Worm (Caenorhabditis elegans): ENCODE measurements around the gene F59B10.5.

F59B10.5 gene

ce11 chrII:10507906-10508305 is 15.6 kb downstream of the F59B10.5 start:
- TF ChIP-seq ceh-82 (tag; optimal IDR thresholded peaks at IDR 0.05) (no peak), pqm-1 (tag; optimal IDR thresholded peaks at IDR 0.05) (no peak), nhr-12 (tag; optimal IDR thresholded peaks at IDR 0.05) (no peak)

- TF ChIP-seq eor-1 (tag; optimal IDR thresholded peaks at IDR 0.05) (no peak), nhr-23 (tag; optimal IDR thresholded peaks at IDR 0.05) (peak; percentile 46), nhr-25 (tag; optimal IDR thresholded peaks at IDR 0.05) (peak; percentile 73)
Measured at ce11 chrII:10505949-10506348, 17.5 kb downstream of the F59B10.5 start.

DNA sequence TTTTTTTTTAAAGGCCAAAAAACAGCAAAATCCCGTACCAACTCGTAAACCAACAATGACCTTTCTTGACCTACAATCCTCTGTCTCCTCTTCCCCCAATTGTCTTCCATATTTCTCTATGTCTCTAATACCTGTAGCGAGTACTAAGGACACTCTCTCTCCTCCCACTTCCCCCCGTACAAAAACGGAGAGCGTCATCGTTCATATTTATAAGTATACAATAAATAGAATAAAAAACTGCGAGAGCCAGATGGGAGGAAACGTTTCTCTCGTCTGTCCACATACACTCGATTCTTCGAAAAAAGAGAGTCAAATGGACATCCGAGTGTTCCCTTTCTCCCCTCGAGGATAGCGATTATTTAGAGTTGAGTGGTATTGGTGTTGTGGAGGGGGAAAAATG is 18.8 kb downstream of the F59B10.5 start:
- TF ChIP-seq nhr-23 (tag; optimal IDR thresholded peaks at IDR 0.05): peak; percentile 58
- peak; percentile 20 for TF ChIP-seq lin-39 (tag; optimal IDR thresholded peaks at IDR 0.05)
- peak; percentile 1 for TF ChIP-seq nfya-1 (tag; optimal IDR thresholded peaks at IDR 0.05; ENCODE audit: insufficient read depth)
- TF ChIP-seq pha-4 (tag; optimal IDR thresholded peaks at IDR 0.05): peak; percentile 89
- TF ChIP-seq ceh-9 (tag; optimal IDR thresholded peaks at IDR 0.05): no peak
- no peak for TF ChIP-seq ama-1 (optimal IDR thresholded peaks at IDR 0.05)
- peak; percentile 35 for TF ChIP-seq jun-1 (tag; optimal IDR thresholded peaks at IDR 0.05)
- peak; percentile 46 for TF ChIP-seq nhr-25 (tag; optimal IDR thresholded peaks at IDR 0.05)

- TF ChIP-seq egl-5 (tag; optimal IDR thresholded peaks at IDR 0.05): peak; percentile 85
- peak; percentile 91 for TF ChIP-seq nhr-23 (tag; optimal IDR thresholded peaks at IDR 0.05)
- TF ChIP-seq ama-1 (optimal IDR thresholded peaks at IDR 0.05): peak; percentile 67
- TF ChIP-seq snpc-4 (tag; optimal IDR thresholded peaks at IDR 0.05): peak; percentile 33
- TF ChIP-seq elt-3 (tag; optimal IDR thresholded peaks at IDR 0.05): peak in 2 of 3 experiments; percentile 18 to 35
- peak; percentile 96 for TF ChIP-seq lin-39 (tag; optimal IDR thresholded peaks at IDR 0.05)
- TF ChIP-seq lsy-12 (tag; optimal IDR thresholded peaks at IDR 0.05): peak; percentile 92
- no peak for TF ChIP-seq aly-2 (tag; optimal IDR thresholded peaks at IDR 0.05)
- TF ChIP-seq nhr-25 (tag; optimal IDR thresholded peaks at IDR 0.05): peak; percentile 77
- peak; percentile 48 for TF ChIP-seq fos-1 (tag; optimal IDR thresholded peaks at IDR 0.05)
- TF ChIP-seq nhr-237 (tag; optimal IDR thresholded peaks at IDR 0.05): no peak
- TF ChIP-seq lin-15B (tag; optimal IDR thresholded peaks at IDR 0.05): peak; percentile 64
- TF ChIP-seq elt-1 (tag; optimal IDR thresholded peaks at IDR 0.05): peak; percentile 56
- peak; percentile 43 for TF ChIP-seq ceh-82 (tag; optimal IDR thresholded peaks at IDR 0.05)
- peak; percentile 83 for TF ChIP-seq unc-62 (GFP tag; optimal IDR thresholded peaks at IDR 0.05)
- no peak for TF ChIP-seq ceh-9 (tag; optimal IDR thresholded peaks at IDR 0.05)
- TF ChIP-seq eor-1 (tag; optimal IDR thresholded peaks at IDR 0.05): no peak
- TF ChIP-seq R02D3.7 (tag; optimal IDR thresholded peaks at IDR 0.05): peak; percentile 53
- TF ChIP-seq nfya-1 (tag; optimal IDR thresholded peaks at IDR 0.05; ENCODE audit: insufficient read depth): peak; percentile 90
- TF ChIP-seq tbx-2 (tag; optimal IDR thresholded peaks at IDR 0.05): peak; percentile 88
- TF ChIP-seq ceh-16 (tag; optimal IDR thresholded peaks at IDR 0.05): no peak
- TF ChIP-seq nhr-77 (tag; optimal IDR thresholded peaks at IDR 0.05): peak; percentile 47
- no peak for TF ChIP-seq nhr-76 (tag; optimal IDR thresholded peaks at IDR 0.05)
- peak; percentile 80 for TF ChIP-seq elt-2 (tag; optimal IDR thresholded peaks at IDR 0.05)
- TF ChIP-seq nhr-43 (tag; optimal IDR thresholded peaks at IDR 0.05; ENCODE audit: poor library complexity, severe bottlenecking): peak; percentile 74
- TF ChIP-seq jun-1 (tag; optimal IDR thresholded peaks at IDR 0.05): peak; percentile 62
- peak; percentile 99 for TF ChIP-seq hmg-11 (tag; optimal IDR thresholded peaks at IDR 0.05)
- TF ChIP-seq pqm-1 (tag; optimal IDR thresholded peaks at IDR 0.05): peak; percentile 8
- peak; percentile 3 for TF ChIP-seq nhr-67 (tag; optimal IDR thresholded peaks at IDR 0.05)
- peak; percentile 57 for TF ChIP-seq zag-1 (tag; optimal IDR thresholded peaks at IDR 0.05)
- peak; percentile 17 for TF ChIP-seq fkh-10 (GFP tag; optimal IDR thresholded peaks at IDR 0.05)
- peak; percentile 92 for TF ChIP-seq pha-4 (tag; optimal IDR thresholded peaks at IDR 0.05)
- peak; percentile 39 for TF ChIP-seq sea-2 (GFP tag; optimal IDR thresholded peaks at IDR 0.05)
- TF ChIP-seq fkh-2 (tag; optimal IDR thresholded peaks at IDR 0.05): no peak
- peak; percentile 61 for TF ChIP-seq skn-1 (tag; optimal IDR thresholded peaks at IDR 0.05)
- peak; percentile 70 for TF ChIP-seq mdl-1 (tag; optimal IDR thresholded peaks at IDR 0.05)
- TF ChIP-seq ceh-28 (tag; optimal IDR thresholded peaks at IDR 0.05): peak; percentile 84
- peak; percentile 87 for TF ChIP-seq nhr-11 (tag; optimal IDR thresholded peaks at IDR 0.05)
- TF ChIP-seq nhr-12 (tag; optimal IDR thresholded peaks at IDR 0.05): no peak
Measured at ce11 chrII:10502491-10503063, 20.9 kb downstream of the F59B10.5 start, which contains the start of gene myrf-1. Gene myrf-1 (minus strand): TSS chrII:10502541.

Measured in whole organism, L3 larva.